Worm (Caenorhabditis elegans) whole organism, mixed stage, embryonic: ENCODE results near the gene F35H10.2.
A peak's percentile ranks its signal among the peaks of the same experiment; 100 is the strongest.

Source experiments
- M03D4.4 ChIP-seq: sonication (generic microtip); optimal IDR thresholded peaks from 2 replicates; lab custom pipeline; 2017; ENCODE audit warnings: mild to moderate bottlenecking, missing genetic modification characterization, missing compliant biosample characterization
- bed-3 ChIP-seq: fragments of 200-800 bp; sonication (Bioruptor generic); optimal IDR thresholded peaks from 3 replicates; lab custom pipeline; 2018; ENCODE audit warnings: mild to moderate bottlenecking, missing genetic modification characterization, moderate library complexity, missing compliant biosample characterization
- blmp-1 ChIP-seq: fragments of 150-350 bp; optimal IDR thresholded peaks from 2 replicates; lab custom pipeline; 2014; ENCODE audit warnings: missing biosample characterization, missing genetic modification characterization
- ceh-83 ChIP-seq: fragments of 200-800 bp; sonication (Bioruptor generic); optimal IDR thresholded peaks from 2 replicates; lab custom pipeline; 2018; ENCODE audit warnings: mild to moderate bottlenecking, missing genetic modification characterization, missing compliant biosample characterization
- cnd-1 ChIP-seq: fragments of 200-800 bp; sonication (Bioruptor generic); optimal IDR thresholded peaks from 2 replicates; lab custom pipeline; 2018; ENCODE audit warnings: mild to moderate bottlenecking, missing genetic modification characterization, missing compliant biosample characterization
- drap-1 ChIP-seq: fragments of 200-800 bp; sonication (Bioruptor generic); optimal IDR thresholded peaks from 3 replicates; lab custom pipeline; 2018; ENCODE audit warnings: mild to moderate bottlenecking, missing genetic modification characterization, missing compliant biosample characterization
- elt-1 ChIP-seq: sonication (generic microtip); optimal IDR thresholded peaks from 2 replicates; lab custom pipeline; 2017; ENCODE audit warnings: missing genetic modification characterization, mild to moderate bottlenecking, missing compliant biosample characterization, antibody characterized with exemption, moderate library complexity, borderline replicate concordance; ENCODE audit not compliant: insufficient read depth
- elt-3 ChIP-seq: fragments of 150-350 bp; optimal IDR thresholded peaks from 2 replicates; lab custom pipeline; 2014; ENCODE audit warnings: missing biosample characterization, missing genetic modification characterization
- flh-1 ChIP-seq: fragments of 200-800 bp; sonication (Bioruptor generic); optimal IDR thresholded peaks from 2 replicates; lab custom pipeline; 2018; ENCODE audit warnings: mild to moderate bottlenecking, missing genetic modification characterization, moderate library complexity, missing compliant biosample characterization
- ham-2 ChIP-seq: fragments of 200-800 bp; sonication (Bioruptor generic); optimal IDR thresholded peaks from 2 replicates; lab custom pipeline; 2018; ENCODE audit warnings: mild to moderate bottlenecking, missing genetic modification characterization, missing compliant biosample characterization
- hlh-1 ChIP-seq: fragments of 150-350 bp; optimal IDR thresholded peaks from 2 replicates; lab custom pipeline; 2014; ENCODE audit warnings: missing biosample characterization, missing genetic modification reagents, missing genetic modification characterization
- lin-13 ChIP-seq: fragments of 150-350 bp; optimal IDR thresholded peaks from 2 replicates; lab custom pipeline; 2014; ENCODE audit warnings: missing biosample characterization, missing genetic modification characterization
- lin-32 ChIP-seq: fragments of 200-800 bp; sonication (Bioruptor generic); optimal IDR thresholded peaks from 2 replicates; lab custom pipeline; 2018; ENCODE audit warnings: mild to moderate bottlenecking, missing genetic modification characterization, missing compliant biosample characterization
- lsy-2 ChIP-seq: fragments of 150-350 bp; optimal IDR thresholded peaks from 2 replicates; lab custom pipeline; 2014; ENCODE audit warnings: missing biosample characterization, missing genetic modification characterization
- mab-5 ChIP-seq: fragments of 150-350 bp; optimal IDR thresholded peaks from 2 replicates; lab custom pipeline; 2014; ENCODE audit warnings: missing biosample characterization, missing genetic modification characterization
- mep-1 ChIP-seq: fragments of 150-350 bp; optimal IDR thresholded peaks from 2 replicates; lab custom pipeline; 2017; ENCODE audit warnings: missing biosample characterization, missing genetic modification reagents, missing genetic modification characterization, inconsistent platforms
- mls-2 ChIP-seq: sonication (generic microtip); optimal IDR thresholded peaks from 2 replicates; lab custom pipeline; 2016; ENCODE audit warnings: mild to moderate bottlenecking, missing genetic modification characterization, moderate library complexity, missing compliant biosample characterization
- nhr-12 ChIP-seq: fragments of 150-350 bp; optimal IDR thresholded peaks from 2 replicates; lab custom pipeline; 2014; ENCODE audit warnings: missing biosample characterization, missing genetic modification characterization
- nhr-2 ChIP-seq: fragments of 150-350 bp; optimal IDR thresholded peaks from 2 replicates; lab custom pipeline; 2014; ENCODE audit warnings: missing biosample characterization, missing genetic modification characterization
- nhr-237 ChIP-seq: fragments of 150-350 bp; optimal IDR thresholded peaks from 2 replicates; lab custom pipeline; 2014; ENCODE audit warnings: missing biosample characterization, missing genetic modification characterization
- nhr-28 ChIP-seq: fragments of 150-350 bp; optimal IDR thresholded peaks from 2 replicates; lab custom pipeline; 2014; ENCODE audit warnings: missing biosample characterization, missing genetic modification characterization
- nhr-76 ChIP-seq: sonication (generic microtip); optimal IDR thresholded peaks from 2 replicates; lab custom pipeline; 2017; ENCODE audit warnings: missing biosample characterization, missing genetic modification characterization
- pha-4 ChIP-seq: fragments of 150-350 bp; optimal IDR thresholded peaks from 2 replicates; lab custom pipeline; 2018; ENCODE audit warnings: missing biosample characterization, missing genetic modification reagents, missing genetic modification characterization
- sem-2 ChIP-seq: fragments of 200-800 bp; sonication (Bioruptor generic); optimal IDR thresholded peaks from 2 replicates; lab custom pipeline; 2018; ENCODE audit warnings: mild to moderate bottlenecking, missing genetic modification characterization, missing compliant biosample characterization
- snpc-4 ChIP-seq: fragments of 150-350 bp; optimal IDR thresholded peaks from 2 replicates; lab custom pipeline; 2014; ENCODE audit warnings: missing biosample characterization, missing genetic modification characterization
- sptf-1 ChIP-seq: sonication (generic microtip); optimal IDR thresholded peaks from 2 replicates; lab custom pipeline; 2017; ENCODE audit warnings: mild to moderate bottlenecking, missing genetic modification characterization, moderate library complexity, missing compliant biosample characterization
- tbx-8 ChIP-seq: fragments of 200-800 bp; sonication (Bioruptor generic); optimal IDR thresholded peaks from 2 replicates; lab custom pipeline; 2018; ENCODE audit warnings: mild to moderate bottlenecking, missing genetic modification characterization, moderate library complexity, missing compliant biosample characterization
- unc-120 ChIP-seq: sonication (generic microtip); optimal IDR thresholded peaks from 2 replicates; lab custom pipeline; 2017; ENCODE audit warnings: missing genetic modification characterization, missing compliant biosample characterization; ENCODE audit not compliant: poor library complexity, severe bottlenecking
- unc-39 ChIP-seq: fragments of 150-350 bp; optimal IDR thresholded peaks from 2 replicates; lab custom pipeline; 2014; ENCODE audit warnings: missing biosample characterization, missing genetic modification characterization
- unc-62 ChIP-seq: fragments of 150-350 bp; optimal IDR thresholded peaks from 2 replicates; lab custom pipeline; 2014; ENCODE audit warnings: missing biosample characterization, missing genetic modification reagents, missing genetic modification characterization
- zip-8 ChIP-seq: fragments of 150-350 bp; optimal IDR thresholded peaks from 2 replicates; lab custom pipeline; 2014; ENCODE audit warnings: missing biosample characterization, missing genetic modification characterization
- ztf-11 ChIP-seq: fragments of 150-350 bp; optimal IDR thresholded peaks from 2 replicates; lab custom pipeline; 2014; ENCODE audit warnings: missing biosample characterization, missing genetic modification characterization

The F35H10.2 gene

ce11 chrIV:8297192-8297591, 31.8 kb upstream of the F35H10.2 start, which contains the start of gene nprl-3:
nprl-3 (plus strand) TSS chrIV:8297492.
- no peak for TF ChIP-seq pha-4 (tag; lab: Kevin White, UChicago)

DNA sequence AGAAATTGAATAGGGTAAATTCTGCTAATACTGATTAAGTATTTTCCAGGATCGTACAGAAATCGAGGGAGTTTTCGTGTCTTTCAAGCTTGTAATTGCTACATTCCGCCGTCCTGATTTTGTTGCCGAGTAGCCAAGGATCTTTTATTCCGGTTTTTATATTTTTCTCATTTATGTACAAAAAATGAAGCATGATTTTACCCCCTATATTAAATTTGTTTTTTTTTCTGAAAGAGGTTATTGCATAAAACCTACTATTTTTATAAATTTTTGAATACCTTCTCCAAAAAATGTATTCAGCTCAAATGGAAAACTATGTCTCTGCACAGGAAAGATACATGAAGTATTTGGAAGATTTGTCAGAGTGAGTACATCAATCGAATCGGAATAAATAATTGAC, 29.4 kb upstream of the F35H10.2 start, which contains the start of gene F35H10.6:
TSS of gene F35H10.6 (plus strand) at position 301 of the 400 bp plus-strand sequence.
- no peak for TF ChIP-seq lin-32 (GFP tag; lab: Kevin White, UChicago)
- TF ChIP-seq elt-3 (tag; lab: Kevin White, UChicago): no peak
- no peak for TF ChIP-seq tbx-8 (GFP tag; lab: Kevin White, UChicago)
- TF ChIP-seq flh-1 (GFP tag; lab: Kevin White, UChicago): no peak
- no peak for TF ChIP-seq M03D4.4
- no peak for TF ChIP-seq nhr-12 (tag; lab: Kevin White, UChicago)
- no peak for TF ChIP-seq mls-2 (tag; lab: Kevin White, UChicago)
- no peak for TF ChIP-seq zip-8
- no peak for TF ChIP-seq lin-13 (tag; lab: Kevin White, UChicago)
- TF ChIP-seq hlh-1 (tag; lab: Kevin White, UChicago): no peak
- TF ChIP-seq ztf-11 (tag; lab: Kevin White, UChicago): no peak

ce11 chrIV:8300468-8300867, 28.5 kb upstream of the F35H10.2 start, which contains the start of gene F35H10.5:
F35H10.5 (plus strand) TSS chrIV:8300768.
- TF ChIP-seq ztf-11 (tag; lab: Kevin White, UChicago) (no peak), sem-2 (no peak), flh-1 (GFP tag; lab: Kevin White, UChicago) (no peak), nhr-12 (tag; lab: Kevin White, UChicago) (no peak), cnd-1 (tag; lab: Kevin White, UChicago) (no peak), unc-120 (tag; lab: Kevin White, UChicago) (no peak), M03D4.4 (no peak), blmp-1 (no peak), zip-8 (no peak), snpc-4 (tag; lab: Kevin White, UChicago) (no peak), nhr-28 (no peak), mab-5 (tag; lab: Kevin White, UChicago) (no peak), ham-2 (GFP tag; lab: Kevin White, UChicago) (no peak), unc-62 (no peak), nhr-237 (tag; lab: Kevin White, UChicago) (no peak), elt-1 (tag; lab: Kevin White, UChicago) (no peak), lsy-2 (tag; lab: Kevin White, UChicago) (no peak), drap-1 (GFP tag; lab: Kevin White, UChicago) (no peak), bed-3 (no peak), nhr-76 (tag; lab: Kevin White, UChicago) (no peak)
- TF ChIP-seq, all 35 proteins: peak for 0

DNA sequence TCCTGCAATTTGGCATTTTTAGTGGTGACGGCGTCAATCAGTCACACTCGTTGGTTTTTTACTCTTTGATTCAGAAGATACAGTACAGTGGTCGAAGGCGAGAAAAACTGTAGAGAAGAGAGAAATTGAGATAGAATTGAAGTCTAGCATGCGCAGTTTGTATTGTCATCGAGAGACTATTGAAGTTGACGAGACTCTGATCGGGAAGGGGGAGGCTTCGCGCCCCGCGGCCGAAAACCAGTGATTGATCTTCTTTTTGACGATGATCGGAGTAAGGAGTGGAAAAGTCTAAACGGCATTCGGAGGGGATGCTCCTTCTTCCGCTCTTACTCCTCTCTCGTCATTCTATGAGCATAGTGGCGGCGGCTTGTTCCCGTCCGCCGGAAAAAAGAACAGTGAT, 27.1 kb upstream of the F35H10.2 start:
- TF ChIP-seq nhr-2 (tag; lab: Kevin White, UChicago) (no peak), nhr-237 (tag; lab: Kevin White, UChicago) (peak; percentile 7), snpc-4 (tag; lab: Kevin White, UChicago) (no peak)

DNA sequence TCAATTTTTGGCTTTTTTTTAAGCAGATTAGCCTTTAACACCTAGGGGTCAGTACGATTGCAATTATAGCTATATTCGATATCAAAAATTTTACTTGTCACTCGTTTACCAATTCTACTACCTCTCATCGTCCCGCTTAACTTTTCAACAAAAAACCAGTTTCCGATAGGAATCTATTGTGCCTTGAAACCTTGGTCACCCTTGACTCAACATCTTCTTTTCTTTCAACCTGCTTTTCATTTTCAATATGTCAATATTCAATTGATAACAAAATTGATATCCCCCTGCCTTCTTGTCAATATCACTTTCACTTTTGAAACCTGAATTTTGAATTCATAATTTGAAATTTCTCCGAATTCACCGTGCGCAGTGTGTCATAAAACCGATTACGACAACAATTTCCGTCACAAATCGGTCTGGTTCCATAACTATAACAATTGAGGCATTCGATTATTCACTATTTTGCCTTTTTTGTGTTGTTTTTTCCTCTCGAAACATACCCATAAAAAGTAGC, 26.3 kb upstream of the F35H10.2 start:
- no peak for TF ChIP-seq nhr-12 (tag; lab: Kevin White, UChicago)
- peak; percentile 61 for TF ChIP-seq blmp-1
- TF ChIP-seq ceh-83 (GFP tag; lab: Kevin White, UChicago): no peak
- no peak for TF ChIP-seq elt-1 (tag; lab: Kevin White, UChicago)
- no peak for TF ChIP-seq zip-8
- TF ChIP-seq mep-1 (tag; lab: Kevin White, UChicago): no peak

DNA sequence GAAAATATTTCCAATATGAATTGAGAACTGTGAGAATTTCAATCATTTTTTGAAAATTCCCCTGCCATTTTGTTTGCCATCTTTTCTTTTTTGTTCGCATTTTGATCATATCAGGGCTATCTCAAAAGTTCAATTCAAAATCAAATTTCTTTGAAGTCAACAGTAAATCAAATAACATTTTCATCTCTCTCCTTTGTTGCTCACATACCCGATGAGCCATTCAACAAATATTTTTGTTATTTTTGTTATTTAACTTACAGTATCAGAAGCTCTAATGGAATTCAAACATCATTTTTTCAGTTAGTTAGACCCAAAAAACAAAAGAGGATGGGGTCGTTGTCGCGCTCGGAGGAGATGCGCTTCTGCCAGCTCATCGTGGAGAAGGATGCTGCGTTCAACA, 25.3 kb upstream of the F35H10.2 start, which contains the start of gene vha-5:
TSS of gene vha-5 (plus strand) at position 301 of the 400 bp plus-strand sequence.
- TF ChIP-seq unc-62 (no peak), pha-4 (tag; lab: Kevin White, UChicago) (no peak), bed-3 (no peak), tbx-8 (GFP tag; lab: Kevin White, UChicago) (no peak), nhr-28 (no peak), sptf-1 (no peak), lin-32 (GFP tag; lab: Kevin White, UChicago) (no peak), mep-1 (tag; lab: Kevin White, UChicago) (no peak), unc-39 (tag; lab: Kevin White, UChicago) (no peak), M03D4.4 (no peak), elt-1 (tag; lab: Kevin White, UChicago) (no peak), nhr-237 (tag; lab: Kevin White, UChicago) (no peak), cnd-1 (tag; lab: Kevin White, UChicago) (no peak), zip-8 (no peak), nhr-2 (tag; lab: Kevin White, UChicago) (no peak), hlh-1 (tag; lab: Kevin White, UChicago) (no peak), nhr-76 (tag; lab: Kevin White, UChicago) (no peak)
